Worm (Caenorhabditis elegans) whole organism, late embryonic: ENCODE measurements around the gene C05C12.4.
"Not testable (repeated sequence)": the region's sequence is repeated elsewhere in the genome, so short reads cannot be mapped to it uniquely, and the experiment has no call there.

ENCODE experiments used
- C38D4.7 ChIP-seq: fragments of 200-800 bp; sonication (Bioruptor generic); optimal IDR thresholded peaks from 2 replicates; lab custom pipeline; 2018; ENCODE audit warnings: mild to moderate bottlenecking, missing genetic modification characterization, moderate library complexity, missing compliant biosample characterization
- ama-1 ChIP-seq: fragments of 150-350 bp; optimal IDR thresholded peaks from 2 replicates; lab custom pipeline; 2014
- elt-2 ChIP-seq: sonication (generic microtip); optimal IDR thresholded peaks from 2 replicates; lab custom pipeline; 2016; ENCODE audit warnings: missing genetic modification reagents, missing genetic modification characterization, missing compliant biosample characterization
- eyg-1 ChIP-seq: sonication (generic microtip); optimal IDR thresholded peaks from 2 replicates; lab custom pipeline; 2016; ENCODE audit warnings: missing genotype, missing genetic modification characterization, missing compliant biosample characterization
- gmeb-2 ChIP-seq: sonication (generic microtip); optimal IDR thresholded peaks from 2 replicates; lab custom pipeline; 2016; ENCODE audit warnings: missing genetic modification characterization, inconsistent platforms, missing compliant biosample characterization
- pat-9 ChIP-seq: fragments of 200-800 bp; sonication (Bioruptor generic); optimal IDR thresholded peaks from 2 replicates; lab custom pipeline; 2018; ENCODE audit warnings: mild to moderate bottlenecking, missing genetic modification characterization, moderate library complexity, missing compliant biosample characterization
- pax-1 ChIP-seq: fragments of 150-350 bp; optimal IDR thresholded peaks from 2 replicates; lab custom pipeline; 2014; ENCODE audit warnings: missing biosample characterization, missing genetic modification characterization
- pha-4 ChIP-seq: fragments of 150-350 bp; optimal IDR thresholded peaks from 2 replicates; lab custom pipeline; 2018; ENCODE audit warnings: missing biosample characterization, missing genetic modification reagents, missing genetic modification characterization
- sox-4 ChIP-seq: sonication (generic microtip); optimal IDR thresholded peaks from 2 replicates; lab custom pipeline; 2017; ENCODE audit warnings: mild to moderate bottlenecking, missing genetic modification characterization, inconsistent platforms, missing compliant biosample characterization
- tbx-2 ChIP-seq: sonication (generic microtip); optimal IDR thresholded peaks from 2 replicates; lab custom pipeline; 2016; ENCODE audit warnings: missing genetic modification characterization, missing compliant biosample characterization

- not testable (repeated sequence) for TF ChIP-seq ama-1; pat-9 (tag; lab: Kevin White, UChicago); gmeb-2; eyg-1; sox-4 (tag; lab: Kevin White, UChicago); elt-2 (tag; lab: Kevin White, UChicago); C38D4.7 (GFP tag; lab: Kevin White, UChicago); tbx-2; pax-1; pha-4 (tag; lab: Kevin White, UChicago)
These were observed 15.2 kb upstream of the C05C12.4 start, which contains the start of gene col-126 for ce11 chrIV:11263101-11263500.
